Fruit fly (Drosophila melanogaster): ENCODE results near the gene Acp24A4.

Gene Acp24A4

DNA sequence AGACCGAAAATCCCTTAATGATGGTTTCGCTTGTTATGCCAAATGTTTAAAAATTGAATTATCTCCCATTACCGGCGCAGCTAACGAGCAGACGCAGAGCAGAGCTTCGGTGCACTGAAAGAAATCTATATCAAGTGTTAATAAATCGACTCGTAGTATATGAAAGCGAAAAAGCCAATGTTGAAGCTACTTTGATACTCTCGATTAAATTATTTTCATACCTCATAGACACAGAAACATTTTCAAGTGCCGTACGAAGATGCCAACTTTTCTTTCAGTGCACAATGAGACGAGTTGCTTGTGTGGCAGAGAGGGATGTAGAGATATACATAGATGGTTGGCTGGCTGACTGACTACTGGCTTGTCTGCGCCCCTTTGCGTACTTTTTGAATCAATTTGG is 17.9 kb downstream of the Acp24A4 start (continued):
- TF ChIP-seq pfk (GFP tag; optimal IDR thresholded peaks at IDR 0.05) = no peak
- TF ChIP-seq CG8765 (GFP tag; IDR thresholded peaks at IDR 0.05) = peak; percentile 55; the same call in 1 of the 2 replicates
- TF ChIP-seq Hand (GFP tag; optimal IDR thresholded peaks at IDR 0.05) = no peak
- TF ChIP-seq CG4617 (GFP tag; optimal IDR thresholded peaks at IDR 0.05; ENCODE audit: borderline replicate concordance) = no peak
- TF ChIP-seq onecut (GFP tag; IDR thresholded peaks at IDR 0.05) = peak; percentile 49; the same call in 1 of the 2 replicates
- TF ChIP-seq org-1 (GFP tag; optimal IDR thresholded peaks at IDR 0.05) = no peak
- TF ChIP-seq Dll (GFP tag; IDR thresholded peaks at IDR 0.05; ENCODE audit: partially characterized antibody) = no peak
- no peak for TF ChIP-seq gce (GFP tag; IDR thresholded peaks at IDR 0.05)
- TF ChIP-seq CG18262 (tag; optimal IDR thresholded peaks at IDR 0.05) = peak; percentile 53
- no peak for TF ChIP-seq CG42726 (GFP tag; IDR thresholded peaks at IDR 0.05; ENCODE audit: partially characterized antibody)
- TF ChIP-seq Neu2 (GFP tag; optimal IDR thresholded peaks at IDR 0.05; ENCODE audit: borderline replicate concordance) = no peak
- no peak for TF ChIP-seq seq (GFP tag; IDR thresholded peaks at IDR 0.05)
- TF ChIP-seq Myb (GFP tag; optimal IDR thresholded peaks at IDR 0.05) = no peak
- TF ChIP-seq CG33557 (GFP tag; optimal IDR thresholded peaks at IDR 0.05) = no peak
- no peak for TF ChIP-seq gsb (GFP tag; IDR thresholded peaks at IDR 0.05)
- no peak for TF ChIP-seq CG5180 (GFP tag; optimal IDR thresholded peaks at IDR 0.05)
- TF ChIP-seq bbx (GFP tag; IDR thresholded peaks at IDR 0.05; ENCODE audit: partially characterized antibody) = no peak
- TF ChIP-seq CG3281 (GFP tag; optimal IDR thresholded peaks at IDR 0.05) = no peak
- TF ChIP-seq Sox100B (GFP tag; optimal IDR thresholded peaks at IDR 0.05) = no peak
- TF ChIP-seq slp2 (GFP tag; optimal IDR thresholded peaks at IDR 0.05) = no peak
- TF ChIP-seq E2f1 (GFP tag; IDR thresholded peaks at IDR 0.05) = peak; percentile 46; the same call in 1 of the 2 replicates
- TF ChIP-seq NC2α (GFP tag; optimal IDR thresholded peaks at IDR 0.05) = peak; percentile 16
- TF ChIP-seq CG18599 (GFP tag; optimal IDR thresholded peaks at IDR 0.05) = no peak
- TF ChIP-seq CG4707 (GFP tag; optimal IDR thresholded peaks at IDR 0.05) = no peak
- TF ChIP-seq unc-4 (GFP tag; IDR thresholded peaks at IDR 0.05; ENCODE audit: partially characterized antibody) = no peak
- TF ChIP-seq maf-S (GFP tag; optimal IDR thresholded peaks at IDR 0.05) = no peak
- no peak for TF ChIP-seq CG2202 (tag; optimal IDR thresholded peaks at IDR 0.05)
- TF ChIP-seq CG30403 (GFP tag; optimal IDR thresholded peaks at IDR 0.05) = peak; percentile 10
- peak; percentile 47 for TF ChIP-seq CG4820 (GFP tag; optimal IDR thresholded peaks at IDR 0.05)
- no peak for TF ChIP-seq CG11696 (GFP tag; IDR thresholded peaks at IDR 0.05)
- no peak for TF ChIP-seq CG5953 (GFP tag; IDR thresholded peaks at IDR 0.05)
- peak; percentile 6 for TF ChIP-seq Hsf (GFP tag; optimal IDR thresholded peaks at IDR 0.05)
- TF ChIP-seq Ada2b (GFP tag; IDR thresholded peaks at IDR 0.05) = no peak
- TF ChIP-seq Mad (GFP tag; optimal IDR thresholded peaks at IDR 0.05) = no peak
- no peak for TF ChIP-seq CG12659 (GFP tag; optimal IDR thresholded peaks at IDR 0.05)
- peak; percentile 39 for TF ChIP-seq CG8388 (GFP tag; optimal IDR thresholded peaks at IDR 0.05)
- TF ChIP-seq CG12299 (tag; optimal IDR thresholded peaks at IDR 0.05) = no peak
- TF ChIP-seq CG13296 (GFP tag; optimal IDR thresholded peaks at IDR 0.05) = no peak
- TF ChIP-seq scrt (GFP tag; optimal IDR thresholded peaks at IDR 0.05) = no peak
- no peak for TF ChIP-seq grn (GFP tag; optimal IDR thresholded peaks at IDR 0.05)
- no peak for TF ChIP-seq Dp (GFP tag; optimal IDR thresholded peaks at IDR 0.05)
- no peak for TF ChIP-seq wor (GFP tag; IDR thresholded peaks at IDR 0.05)
- TF ChIP-seq ham (GFP tag; IDR thresholded peaks at IDR 0.05) = no peak
- TF ChIP-seq Nf-YB (GFP tag; optimal IDR thresholded peaks at IDR 0.05) = peak; percentile 6
- no peak for TF ChIP-seq CG2889 (GFP tag; IDR thresholded peaks at IDR 0.05)
- TF ChIP-seq CG17328 (GFP tag; IDR thresholded peaks at IDR 0.05) = peak; percentile 35; the same call in 1 of the 2 replicates
- TF ChIP-seq CG4360 (GFP tag; IDR thresholded peaks at IDR 0.05) = no peak
- TF ChIP-seq Side (GFP tag; optimal IDR thresholded peaks at IDR 0.05) = peak; percentile 17
- no peak for TF ChIP-seq Nf-YA (GFP tag; IDR thresholded peaks at IDR 0.05)
- TF ChIP-seq CG4424 (GFP tag; optimal IDR thresholded peaks at IDR 0.05) = peak; percentile 17
- no peak for TF ChIP-seq CG2678 (tag; optimal IDR thresholded peaks at IDR 0.05)

Measured in whole organism, embryonic.